Fruit fly (Drosophila melanogaster): ENCODE results near the gene Ir94e.

The Ir94e gene

dm6 chr3R:23356920-23357386, 48.4 kb upstream of the Ir94e start (continued):
- TF ChIP-seq Ssrp (tag; optimal IDR thresholded peaks at IDR 0.05) = peak; percentile 91
- TF ChIP-seq lab (GFP tag; optimal IDR thresholded peaks at IDR 0.05) = peak; percentile 85
- TF ChIP-seq ac (GFP tag; optimal IDR thresholded peaks at IDR 0.05) = no peak
- no peak for TF ChIP-seq gcm2 (GFP tag; optimal IDR thresholded peaks at IDR 0.05)
- peak; percentile 51; the same call in 1 of the 2 replicates for TF ChIP-seq CG1024 (GFP tag; IDR thresholded peaks at IDR 0.05)
- peak; percentile 92 for TF ChIP-seq fd3F (GFP tag; optimal IDR thresholded peaks at IDR 0.05)
- TF ChIP-seq otp (GFP tag; IDR thresholded peaks at IDR 0.05) = 0 out of 3 replicates have a peak, but pooled peaks have one; percentile 46
- TF ChIP-seq MBD-R2 (GFP tag; IDR thresholded peaks at IDR 0.05) = no peak
- peak; percentile 68 for TF ChIP-seq cato (GFP tag; optimal IDR thresholded peaks at IDR 0.05; ENCODE audit: borderline replicate concordance)
- peak; percentile 59 for TF ChIP-seq nerfin-1 (tag; optimal IDR thresholded peaks at IDR 0.05)
- peak; percentile 36; the same call in 1 of the 3 replicates for TF ChIP-seq ase (GFP tag; IDR thresholded peaks at IDR 0.05)
- no peak for TF ChIP-seq CG1647 (GFP tag; optimal IDR thresholded peaks at IDR 0.05)
- TF ChIP-seq Sin3A (optimal IDR thresholded peaks at IDR 0.05) = no peak
- peak; percentile 22; the same call in 1 of the 2 replicates for TF ChIP-seq crol (GFP tag; IDR thresholded peaks at IDR 0.05)
- peak; percentile 53; the same call in 1 of the 3 replicates for TF ChIP-seq CG14050 (GFP tag; IDR thresholded peaks at IDR 0.05)
- TF ChIP-seq Med (GFP tag) = peak; percentile 73
- no peak for TF ChIP-seq CG4360 (GFP tag; IDR thresholded peaks at IDR 0.05)
- peak; percentile 4 for TF ChIP-seq CG17802 (tag; optimal IDR thresholded peaks at IDR 0.05)
- peak; percentile 94 for TF ChIP-seq CG12659 (GFP tag; optimal IDR thresholded peaks at IDR 0.05)
- peak; percentile 62 for TF ChIP-seq cwo (GFP tag; optimal IDR thresholded peaks at IDR 0.05)
- peak; percentile 28 for TF ChIP-seq CG15011 (GFP tag; optimal IDR thresholded peaks at IDR 0.05)
- no peak for TF ChIP-seq fru (optimal IDR thresholded peaks at IDR 0.05)
- TF ChIP-seq CG5245 (GFP tag; optimal IDR thresholded peaks at IDR 0.05) = peak; percentile 36
- peak; percentile 62 for TF ChIP-seq psq (GFP tag; optimal IDR thresholded peaks at IDR 0.05)
- TF ChIP-seq CG32767 (GFP tag; IDR thresholded peaks at IDR 0.05) = peak; percentile 87
- no peak for TF ChIP-seq Hr39 (optimal IDR thresholded peaks at IDR 0.05)
- no peak for TF ChIP-seq Dll (GFP tag; IDR thresholded peaks at IDR 0.05; ENCODE audit: partially characterized antibody)
- no peak for TF ChIP-seq br (optimal IDR thresholded peaks at IDR 0.05)
- no peak for TF ChIP-seq Elba2 (GFP tag; optimal IDR thresholded peaks at IDR 0.05)
- TF ChIP-seq Hand (GFP tag; optimal IDR thresholded peaks at IDR 0.05) = peak; percentile 84
- TF ChIP-seq CG6813 (GFP tag; optimal IDR thresholded peaks at IDR 0.05) = peak; percentile 67
- TF ChIP-seq Kr (GFP tag; optimal IDR thresholded peaks at IDR 0.05) = no peak
- no peak for TF ChIP-seq abd-A (tag; optimal IDR thresholded peaks at IDR 0.05)
- TF ChIP-seq lov (optimal IDR thresholded peaks at IDR 0.05) = no peak
- TF ChIP-seq lov (GFP tag; IDR thresholded peaks at IDR 0.05) = peak; percentile 28; the same call in 1 of the 3 replicates
- TF ChIP-seq kni (GFP tag; optimal IDR thresholded peaks at IDR 0.05) = no peak
- no peak for TF ChIP-seq nerfin-2 (GFP tag; IDR thresholded peaks at IDR 0.05; ENCODE audit: partially characterized antibody)
- TF ChIP-seq ind (GFP tag; optimal IDR thresholded peaks at IDR 0.05) = peak; percentile 39
- TF ChIP-seq CG9817 (tag; optimal IDR thresholded peaks at IDR 0.05) = peak; percentile 84
- no peak for TF ChIP-seq z (GFP tag; IDR thresholded peaks at IDR 0.05)
- peak; percentile 76 for TF ChIP-seq ATbp (GFP tag; optimal IDR thresholded peaks at IDR 0.05)
- TF ChIP-seq CG16813 (GFP tag; IDR thresholded peaks at IDR 0.05; ENCODE audit: partially characterized antibody) = no peak
- peak; percentile 82 for TF ChIP-seq Xbp1 (GFP tag; optimal IDR thresholded peaks at IDR 0.05)
- TF ChIP-seq prd (optimal IDR thresholded peaks at IDR 0.05) = no peak
- TF ChIP-seq prd (GFP tag; IDR thresholded peaks at IDR 0.05) = peak; percentile 75
- peak; percentile 33 for TF ChIP-seq jing (GFP tag; optimal IDR thresholded peaks at IDR 0.05)
- peak; percentile 71 for TF ChIP-seq HHEX (GFP tag; optimal IDR thresholded peaks at IDR 0.05)
- peak; percentile 27 for TF ChIP-seq CG6765 (GFP tag; optimal IDR thresholded peaks at IDR 0.05)
- peak; percentile 63 for TF ChIP-seq Chrac-16 (GFP tag; optimal IDR thresholded peaks at IDR 0.05)
- peak; percentile 33 for TF ChIP-seq CG4424 (GFP tag; optimal IDR thresholded peaks at IDR 0.05)
- peak; percentile 55; the same call in 1 of the 2 replicates for TF ChIP-seq gsb (GFP tag; IDR thresholded peaks at IDR 0.05)
- peak; percentile 80 for TF ChIP-seq fd96Cb (tag; optimal IDR thresholded peaks at IDR 0.05)

Measured in whole organism, embryonic.